Worm (Caenorhabditis elegans): ENCODE measurements around the gene vit-2.

ce11 chrX:5063750-5064652, 36.8 kb upstream of the vit-2 start, which contains the start of gene C24H10.2:
- peak; percentile 3 for TF ChIP-seq him-1 (tag; optimal IDR thresholded peaks at IDR 0.05)
- TF ChIP-seq W03F9.2 (tag; optimal IDR thresholded peaks at IDR 0.05): no peak
- no peak for TF ChIP-seq dao-5 (tag; optimal IDR thresholded peaks at IDR 0.05)
